Fruit fly (Drosophila melanogaster): ENCODE data around the gene Recs1.

Gene Recs1

DNA sequence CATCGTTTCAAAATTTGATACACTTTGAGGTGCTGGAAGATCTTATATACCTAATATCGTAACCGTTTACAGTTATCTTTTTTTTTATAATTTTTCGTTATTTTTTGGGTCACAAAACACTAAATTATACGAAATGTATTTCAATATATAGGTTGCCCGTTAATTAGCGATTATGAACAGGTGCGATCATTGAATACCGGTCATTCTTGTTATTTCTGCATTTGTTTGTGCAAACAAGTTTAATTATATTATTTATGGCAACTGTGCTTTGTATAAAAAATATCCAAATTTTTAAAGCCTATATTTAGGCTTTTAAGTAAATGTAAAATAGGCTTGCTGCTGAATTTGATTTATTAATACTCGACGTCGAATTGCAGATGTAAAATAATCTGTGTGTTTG lies 1.1 kb downstream of the Recs1 start, which contains the start of gene CG42500:
Gene CG42500 (minus strand): TSS at position 101 of the 400 bp plus-strand sequence.
- TF ChIP-seq trem (tag; optimal IDR thresholded peaks at IDR 0.05) = no peak
- TF ChIP-seq HLH54F (GFP tag; optimal IDR thresholded peaks at IDR 0.05) = no peak
- TF ChIP-seq CG4617 (GFP tag; optimal IDR thresholded peaks at IDR 0.05; ENCODE audit: borderline replicate concordance) = no peak
- no peak for TF ChIP-seq Fer1 (GFP tag; optimal IDR thresholded peaks at IDR 0.05)
- no peak for TF ChIP-seq CG9437 (GFP tag; optimal IDR thresholded peaks at IDR 0.05)
- no peak for TF ChIP-seq crp (GFP tag; optimal IDR thresholded peaks at IDR 0.05)
- TF ChIP-seq otp (GFP tag; IDR thresholded peaks at IDR 0.05) = no peak
- no peak for TF ChIP-seq Poxn (GFP tag; IDR thresholded peaks at IDR 0.05)
- TF ChIP-seq CG17361 (GFP tag; IDR thresholded peaks at IDR 0.05) = no peak
- no peak for TF ChIP-seq az2 (GFP tag; optimal IDR thresholded peaks at IDR 0.05)
- TF ChIP-seq cg (GFP tag; optimal IDR thresholded peaks at IDR 0.05) = no peak
- TF ChIP-seq GATAe (GFP tag; conservative IDR thresholded peaks at IDR 0.05) = no peak
- TF ChIP-seq da (GFP tag; optimal IDR thresholded peaks at IDR 0.05) = no peak
- no peak for TF ChIP-seq CG17568 (GFP tag; optimal IDR thresholded peaks at IDR 0.05)
- no peak for TF ChIP-seq Ada2b (GFP tag; IDR thresholded peaks at IDR 0.05)
- TF ChIP-seq CG18619 (GFP tag; optimal IDR thresholded peaks at IDR 0.05) = no peak
- TF ChIP-seq ham (GFP tag; IDR thresholded peaks at IDR 0.05) = no peak
- TF ChIP-seq nmo (GFP tag; optimal IDR thresholded peaks at IDR 0.05) = no peak

DNA sequence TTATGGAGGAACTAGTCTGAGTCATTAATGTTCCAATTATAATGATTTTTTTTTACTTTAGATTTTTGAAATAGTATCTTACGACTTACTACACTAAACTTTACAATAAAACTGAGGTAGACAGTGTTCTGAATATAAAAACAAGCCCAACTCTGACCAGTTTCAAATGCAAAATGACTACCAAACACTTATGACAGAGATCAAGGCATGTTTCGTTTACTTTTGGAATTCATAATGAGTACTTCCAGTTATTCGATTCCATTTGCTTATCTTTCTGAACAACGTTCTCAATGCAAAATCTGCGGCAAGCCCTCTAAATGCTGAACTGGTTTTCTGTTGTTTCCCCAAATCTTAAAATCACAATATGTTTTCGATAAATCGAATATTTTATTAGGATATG lies 1.8 kb downstream of the Recs1 start, which contains the start of gene CG14355:
Gene CG14355 (minus strand): TSS at position 101 of the 400 bp plus-strand sequence.
- no peak for TF ChIP-seq Kr (GFP tag; optimal IDR thresholded peaks at IDR 0.05)
- TF ChIP-seq CG18476 (GFP tag; optimal IDR thresholded peaks at IDR 0.05) = no peak
- TF ChIP-seq ind (GFP tag; optimal IDR thresholded peaks at IDR 0.05) = no peak
- no peak for TF ChIP-seq btn (GFP tag; optimal IDR thresholded peaks at IDR 0.05)
- no peak for TF ChIP-seq CG30403 (GFP tag; optimal IDR thresholded peaks at IDR 0.05)

dm6 chr3R:14140912-14141311 lies 12.7 kb downstream of the Recs1 start:
- TF ChIP-seq CG8359 (GFP tag; optimal IDR thresholded peaks at IDR 0.05; ENCODE audit: borderline replicate concordance) (peak; percentile 6), ewg (GFP tag; optimal IDR thresholded peaks at IDR 0.05) (peak; percentile 79), scrt (GFP tag; optimal IDR thresholded peaks at IDR 0.05) (peak; percentile 93), CG4424 (GFP tag; optimal IDR thresholded peaks at IDR 0.05) (no peak), Trl (optimal IDR thresholded peaks at IDR 0.05) (peak; percentile 21 to 57), Trl (GFP tag; optimal IDR thresholded peaks at IDR 0.05) (no peak), ara (GFP tag; IDR thresholded peaks at IDR 0.05) (no peak)

DNA sequence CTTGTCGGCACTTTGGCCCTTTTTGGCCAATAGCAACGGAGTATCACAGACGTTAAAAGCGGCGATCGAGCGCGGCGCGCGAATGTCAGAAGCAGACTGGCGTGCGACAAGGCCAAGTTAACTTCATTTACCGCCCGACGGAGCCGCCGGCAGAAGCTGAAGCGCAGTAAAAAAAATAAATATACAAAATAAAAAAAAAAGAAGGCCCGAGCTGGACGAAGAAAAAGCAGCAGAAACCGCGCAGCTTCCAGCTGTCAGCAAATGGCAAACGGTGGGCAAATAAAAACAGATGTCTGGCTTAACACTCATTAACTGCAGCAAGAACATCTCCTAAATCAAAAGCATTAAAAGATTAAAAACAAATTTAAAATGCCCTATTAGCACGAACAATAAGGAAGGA lies 21.7 kb downstream of the Recs1 start, which contains the start of gene CG14356:
Gene CG14356 (minus strand): TSS at position 101 of the 400 bp plus-strand sequence.
- TF ChIP-seq CG3726 (GFP tag; IDR thresholded peaks at IDR 0.05) (0 out of 3 replicates have a peak, but pooled peaks have one; percentile 11), CG10147 (GFP tag; optimal IDR thresholded peaks at IDR 0.05) (no peak)

- TF ChIP-seq CG3726 (GFP tag; IDR thresholded peaks at IDR 0.05) (peak; percentile 67; the same call in 2 of the 3 replicates), bbx (GFP tag; IDR thresholded peaks at IDR 0.05; ENCODE audit: partially characterized antibody) (no peak), Ets97D (GFP tag; optimal IDR thresholded peaks at IDR 0.05) (peak; percentile 58), slbo (GFP tag; IDR thresholded peaks at IDR 0.05) (peak; percentile 97), NK7.1 (GFP tag; optimal IDR thresholded peaks at IDR 0.05) (peak; percentile 36), ranshi (GFP tag; IDR thresholded peaks at IDR 0.05) (peak; percentile 95), MTF-1 (GFP tag; optimal IDR thresholded peaks at IDR 0.05; ENCODE audit: borderline replicate concordance) (peak; percentile 67), CG7271 (tag; optimal IDR thresholded peaks at IDR 0.05) (peak; percentile 84), YL-1 (GFP tag; optimal IDR thresholded peaks at IDR 0.05) (peak; percentile 88), fd102C (GFP tag; optimal IDR thresholded peaks at IDR 0.05) (peak; percentile 8), shn (GFP tag; optimal IDR thresholded peaks at IDR 0.05) (peak; percentile 74), ttk (GFP tag; IDR thresholded peaks at IDR 0.05) (peak; percentile 89), ERR (GFP tag; optimal IDR thresholded peaks at IDR 0.05) (peak; percentile 22)
Measured at dm6 chr3R:14125479-14126121, 28.0 kb downstream of the Recs1 start, which contains the start of the genes 140up and Polr2B. Gene 140up, minus strand, starts transcription at chr3R:14125548. Gene Polr2B, plus strand, starts transcription at chr3R:14125791.

All from whole organism, embryonic.